Worm (Caenorhabditis elegans) whole organism, L4 larva: Measurements from ENCODE around the gene H01M10.2.

Experiments
- F26F4.8 ChIP-seq: fragments of 200-800 bp; sonication (Bioruptor generic); conservative IDR thresholded peaks from 2 replicates; pipeline ENCODE4 v1.3.6; 2022; ENCODE audit warnings: missing genetic modification characterization, missing compliant biosample characterization
- F37D6.2 ChIP-seq: sonication (generic microtip); optimal IDR thresholded peaks from 2 replicates; lab custom pipeline; 2016; ENCODE audit warnings: mild to moderate bottlenecking, missing genetic modification characterization, missing compliant biosample characterization
- F49E8.2 ChIP-seq: sonication (generic microtip); optimal IDR thresholded peaks from 2 replicates; lab custom pipeline; 2016; ENCODE audit warnings: missing compliant biosample characterization, mild to moderate bottlenecking, missing genetic modification characterization, borderline replicate concordance
- T20F7.1 ChIP-seq: fragments of 200-800 bp; sonication (Bioruptor generic); optimal IDR thresholded peaks from 2 replicates; lab custom pipeline; 2018; ENCODE audit warnings: mild to moderate bottlenecking, missing genetic modification characterization, missing compliant biosample characterization
- ama-1 ChIP-seq: fragments of 150-350 bp; optimal IDR thresholded peaks from 2 replicates; lab custom pipeline; 2014; ENCODE audit warnings: inconsistent platforms, mixed read lengths
- ceh-82 ChIP-seq: sonication (generic microtip); optimal IDR thresholded peaks from 2 replicates; lab custom pipeline; 2017; ENCODE audit warnings: missing biosample characterization, missing genetic modification characterization
- daf-12 ChIP-seq: fragments of 150-350 bp; optimal IDR thresholded peaks from 2 replicates; lab custom pipeline; 2014; ENCODE audit warnings: missing biosample characterization, missing genetic modification reagents, missing genetic modification characterization
- daf-16 ChIP-seq, 3 experiments: sonication (generic microtip); optimal IDR thresholded peaks; 2 replicates each; lab custom pipeline; 2016 to 2017; ENCODE audit warnings: missing genetic modification characterization in 3 of 3, missing genetic modification reagents in 3 of 3, mild to moderate bottlenecking in 2 of 3, missing compliant biosample characterization in 2 of 3, missing biosample characterization in 1 of 3, moderate library complexity in 1 of 3
- daf-8 ChIP-seq: fragments of 200-800 bp; sonication (Bioruptor generic); IDR thresholded peaks from 2 replicates; pipeline ENCODE4 v1.3.6; 2022; ENCODE audit warnings: missing genetic modification characterization, missing compliant biosample characterization
- duxl-1 ChIP-seq: sonication (generic microtip); optimal IDR thresholded peaks from 2 replicates; lab custom pipeline; 2016; ENCODE audit warnings: mild to moderate bottlenecking, missing genetic modification characterization, moderate library complexity, missing compliant biosample characterization; ENCODE audit not compliant: poor library complexity
- dve-1 ChIP-seq: sonication (generic microtip); optimal IDR thresholded peaks from 2 replicates; lab custom pipeline; 2017; ENCODE audit warnings: antibody characterized with exemption, mild to moderate bottlenecking, missing genetic modification characterization, missing compliant biosample characterization; ENCODE audit not compliant: insufficient read depth
- gei-8 ChIP-seq: fragments of 200-800 bp; sonication (Bioruptor generic); optimal IDR thresholded peaks from 2 replicates; lab custom pipeline; 2018; ENCODE audit warnings: mild to moderate bottlenecking, missing genetic modification characterization, missing compliant biosample characterization
- hif-1 ChIP-seq, 2 experiments: sonication (generic microtip); optimal IDR thresholded peaks; 2 replicates each; lab custom pipeline; 2016 to 2017; ENCODE audit warnings: missing compliant biosample characterization in 2 of 2, missing genetic modification characterization in 2 of 2, missing genetic modification reagents in 2 of 2, missing genotype in 2 of 2, mild to moderate bottlenecking in 1 of 2
- hlh-11 ChIP-seq: fragments of 200-800 bp; sonication (Bioruptor generic); optimal IDR thresholded peaks from 2 replicates; lab custom pipeline; 2018; ENCODE audit warnings: mild to moderate bottlenecking, missing genetic modification characterization, missing compliant biosample characterization
- lin-39 ChIP-seq: fragments of 150-350 bp; optimal IDR thresholded peaks from 2 replicates; lab custom pipeline; 2014; ENCODE audit warnings: missing biosample characterization, missing genetic modification reagents, missing genetic modification characterization
- madf-9 ChIP-seq: fragments of 200-800 bp; sonication (Bioruptor generic); conservative IDR thresholded peaks from 2 replicates; pipeline ENCODE4 v1.3.6; 2022; ENCODE audit warnings: missing genetic modification reagents, missing genetic modification characterization, missing compliant biosample characterization
- mxl-2 ChIP-seq: fragments of 200-800 bp; sonication (Bioruptor generic); conservative IDR thresholded peaks from 2 replicates; pipeline ENCODE4 v1.3.6; 2022; ENCODE audit warnings: missing genetic modification reagents, missing genetic modification characterization, missing compliant biosample characterization
- nhr-11 ChIP-seq: fragments of 150-350 bp; optimal IDR thresholded peaks from 2 replicates; lab custom pipeline; 2014; ENCODE audit warnings: missing biosample characterization, missing genetic modification characterization
- nhr-25 ChIP-seq: sonication (generic microtip); optimal IDR thresholded peaks from 2 replicates; lab custom pipeline; 2017; ENCODE audit warnings: missing genetic modification characterization, mild to moderate bottlenecking, missing compliant biosample characterization, antibody characterized with exemption, moderate library complexity, borderline replicate concordance; ENCODE audit not compliant: insufficient read depth
- nhr-28 ChIP-seq: fragments of 150-350 bp; optimal IDR thresholded peaks from 2 replicates; lab custom pipeline; 2014; ENCODE audit warnings: missing biosample characterization, missing genetic modification characterization
- nhr-42 ChIP-seq: fragments of 200-800 bp; sonication (Bioruptor generic); IDR thresholded peaks from 2 replicates; pipeline ENCODE4 v1.3.6; 2022; ENCODE audit warnings: missing genetic modification characterization, missing compliant biosample characterization
- nhr-77 ChIP-seq: fragments of 150-350 bp; optimal IDR thresholded peaks from 2 replicates; lab custom pipeline; 2014; ENCODE audit warnings: missing biosample characterization, missing genetic modification characterization
- pha-4 ChIP-seq, 2 experiments: fragments of 150-350 bp in 1 of 2; fragments of 200-800 bp in 1 of 2; sonication (Bioruptor generic) in 1 of 2; IDR thresholded peaks in 1 of 2; optimal IDR thresholded peaks in 1 of 2; 2 replicates each; pipeline versions ENCODE4 v1.3.6 to Lab custom; 2014 to 2022; ENCODE audit warnings: missing genetic modification characterization in 2 of 2, missing genetic modification reagents in 2 of 2, missing biosample characterization in 1 of 2, missing compliant biosample characterization in 1 of 2
- php-3 ChIP-seq: fragments of 200-800 bp; sonication (Bioruptor generic); IDR thresholded peaks from 2 replicates; pipeline ENCODE4 v1.3.6; 2022; ENCODE audit warnings: missing genetic modification reagents, missing genetic modification characterization, missing compliant biosample characterization
- set-16 ChIP-seq: fragments of 200-800 bp; sonication (Bioruptor generic); IDR thresholded peaks from 2 replicates; pipeline ENCODE4 v1.3.6; 2022; ENCODE audit warnings: missing genetic modification reagents, missing genetic modification characterization, missing compliant biosample characterization
- tra-1 ChIP-seq: fragments of 200-800 bp; sonication (Bioruptor generic); IDR thresholded peaks from 2 replicates; pipeline ENCODE4 v1.3.6; 2022; ENCODE audit warnings: missing genetic modification reagents, missing genetic modification characterization, missing compliant biosample characterization
- unc-130 ChIP-seq: sonication (generic microtip); optimal IDR thresholded peaks from 2 replicates; lab custom pipeline; 2016; ENCODE audit warnings: missing genetic modification reagents, missing genetic modification characterization, missing compliant biosample characterization
- unc-62 ChIP-seq, 3 experiments: fragments of 150-350 bp in 1 of 3; sonication (generic microtip); optimal IDR thresholded peaks in 2 of 3; peaks in 1 of 3; 1 replicate in 1 of 3; 2 replicates in 2 of 3; lab custom pipeline; 2014 to 2017; ENCODE audit warnings: missing biosample characterization in 3 of 3, missing genetic modification characterization in 3 of 3, missing genetic modification reagents in 3 of 3, missing genotype in 1 of 3
- zag-1 ChIP-seq: fragments of 150-350 bp; optimal IDR thresholded peaks from 2 replicates; lab custom pipeline; 2014; ENCODE audit warnings: missing biosample characterization, missing genetic modification characterization
- zip-2 ChIP-seq: fragments of 150-350 bp; optimal IDR thresholded peaks from 2 replicates; lab custom pipeline; 2014; ENCODE audit warnings: missing biosample characterization, missing genetic modification characterization

Gene H01M10.2

ce11 chrX:2585655-2586054, at the start of gene H01M10.2:
H01M10.2 (minus strand) TSS chrX:2585755.
- TF ChIP-seq dve-1 (no peak), pha-4 (GFP tag; IDR thresholded peaks at IDR 0.05; lab: Robert Waterston, UW) (no peak), pha-4 (tag; optimal IDR thresholded peaks at IDR 0.05; lab: Kevin White, UChicago) (no peak), ceh-82 (tag; lab: Kevin White, UChicago) (no peak), madf-9 (GFP tag; lab: Robert Waterston, UW) (no peak), gei-8 (GFP tag; lab: Kevin White, UChicago) (no peak), T20F7.1 (GFP tag; lab: Kevin White, UChicago) (no peak), lin-39 (tag; lab: Kevin White, UChicago) (no peak), daf-12 (tag; lab: Kevin White, UChicago) (no peak), nhr-77 (tag; lab: Kevin White, UChicago) (no peak), mxl-2 (no peak), daf-8 (GFP tag; lab: Robert Waterston, UW) (no peak), zip-2 (tag; lab: Kevin White, UChicago) (no peak), zag-1 (tag; lab: Kevin White, UChicago) (no peak), F37D6.2 (tag; lab: Kevin White, UChicago) (no peak), nhr-28 (tag; lab: Kevin White, UChicago) (no peak), daf-16 (GFP tag; optimal IDR thresholded peaks at IDR 0.05; lab: Kevin White, UChicago) (no peak), daf-16 (tag; optimal IDR thresholded peaks at IDR 0.05; lab: Kevin White, UChicago) (no peak), F49E8.2 (tag; lab: Kevin White, UChicago) (no peak), nhr-42 (GFP tag; lab: Robert Waterston, UW) (no peak)

- TF ChIP-seq nhr-25 (tag; lab: Kevin White, UChicago) (no peak), unc-130 (GFP tag; lab: Kevin White, UChicago) (no peak), F26F4.8 (GFP tag; lab: Robert Waterston, UW) (no peak), set-16 (GFP tag; lab: Robert Waterston, UW) (0 out of 2 replicates have a peak, but pooled peaks have one; percentile 13), tra-1 (GFP tag; lab: Robert Waterston, UW) (no peak)
Measured at ce11 chrX:2632869-2633268, 47.3 kb upstream of the H01M10.2 start.

- TF ChIP-seq hif-1 (tag; optimal IDR thresholded peaks at IDR 0.05; lab: Kevin White, UChicago) (no peak), ceh-82 (tag; lab: Kevin White, UChicago) (no peak)
- TF ChIP-seq, all 104 proteins: peak for 0
Measured at ce11 chrX:2626153-2626552, 40.6 kb upstream of the H01M10.2 start.

- TF ChIP-seq madf-9 (GFP tag; lab: Robert Waterston, UW), result no peak
- no peak for TF ChIP-seq php-3 (GFP tag; lab: Robert Waterston, UW)
- TF ChIP-seq nhr-11 (tag; lab: Kevin White, UChicago), result peak; percentile 52
- no peak for TF ChIP-seq lin-39 (tag; lab: Kevin White, UChicago)
- TF ChIP-seq tra-1 (GFP tag; lab: Robert Waterston, UW), result no peak
- TF ChIP-seq daf-16 (GFP tag; optimal IDR thresholded peaks at IDR 0.05; lab: Kevin White, UChicago), result peak in 1 of 2 experiments; percentile 86
- TF ChIP-seq daf-16 (tag; optimal IDR thresholded peaks at IDR 0.05; lab: Kevin White, UChicago), result no peak
- TF ChIP-seq ama-1 (lab: Kevin White, UChicago), result no peak
- TF ChIP-seq hlh-11 (tag; lab: Kevin White, UChicago), result peak; percentile 32
- TF ChIP-seq, all 104 proteins: peak for 3
Measured at ce11 chrX:2620280-2620679, 34.7 kb upstream of the H01M10.2 start.

- TF ChIP-seq duxl-1 (tag; lab: Kevin White, UChicago) (no peak), unc-62 (GFP tag; optimal IDR thresholded peaks at IDR 0.05 in 1 of 2; lab: Kevin White, UChicago) (peak in 1 of 2 experiments; percentile 82), unc-62 (tag; optimal IDR thresholded peaks at IDR 0.05; lab: Kevin White, UChicago) (no peak)
Measured at ce11 chrX:2615626-2616025, 30.1 kb upstream of the H01M10.2 start, which contains the start of gene T03G6.3. T03G6.3 (minus strand) TSS chrX:2615726.
